Worm (Caenorhabditis elegans): ENCODE measurements around the gene glb-34.

glb-34 gene

DNA sequence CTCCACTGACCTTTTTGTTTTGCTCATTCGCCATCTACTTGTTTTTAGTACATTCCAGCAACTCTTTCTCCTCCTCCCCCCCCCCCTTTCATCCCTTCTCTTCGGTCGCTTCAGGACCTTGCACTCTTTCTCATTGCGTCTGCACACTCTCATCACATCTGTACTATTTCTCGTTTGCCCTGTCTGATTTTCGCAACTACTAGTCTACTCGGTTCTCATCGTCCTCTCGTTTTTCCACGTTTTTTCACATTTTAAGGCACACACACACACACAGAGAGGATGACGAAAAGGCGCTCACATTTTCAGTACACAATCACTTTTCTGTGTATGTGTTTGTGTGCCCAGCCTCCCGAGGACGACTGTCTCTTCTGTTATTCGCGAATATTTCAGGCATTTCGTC is 48.0 kb upstream of the glb-34 start (continued):
- peak; percentile 68 for TF ChIP-seq hlh-11 (tag; optimal IDR thresholded peaks at IDR 0.05)
- TF ChIP-seq unc-39 (tag; optimal IDR thresholded peaks at IDR 0.05) = no peak
- no peak for TF ChIP-seq ceh-44 (GFP tag; IDR thresholded peaks at IDR 0.05)
- TF ChIP-seq ceh-82 (tag; optimal IDR thresholded peaks at IDR 0.05) = no peak
- TF ChIP-seq ceh-62 (tag; optimal IDR thresholded peaks at IDR 0.05) = no peak
- no peak for TF ChIP-seq nhr-25 (tag; optimal IDR thresholded peaks at IDR 0.05; ENCODE audit: borderline replicate concordance, insufficient read depth)
- TF ChIP-seq aly-2 (tag; optimal IDR thresholded peaks at IDR 0.05) = no peak
- TF ChIP-seq snpc-4 (tag; optimal IDR thresholded peaks at IDR 0.05) = no peak
- peak; percentile 35 for TF ChIP-seq mes-2 (tag; optimal IDR thresholded peaks at IDR 0.05; ENCODE audit: poor library complexity, severe bottlenecking)
- TF ChIP-seq zip-2 (tag; optimal IDR thresholded peaks at IDR 0.05) = no peak
- TF ChIP-seq hif-1 (tag; optimal IDR thresholded peaks at IDR 0.05) = peak in 1 of 2 experiments; percentile 41
- TF ChIP-seq tag-97 (GFP tag; IDR thresholded peaks at IDR 0.05) = no peak
- TF ChIP-seq mdl-1 (tag; optimal IDR thresholded peaks at IDR 0.05) = peak; percentile 15 to 76
- no peak for TF ChIP-seq tra-1 (GFP tag; IDR thresholded peaks at IDR 0.05)
- TF ChIP-seq ztf-11 (tag; optimal IDR thresholded peaks at IDR 0.05) = no peak
- TF ChIP-seq hmg-1.1 (GFP tag; IDR thresholded peaks at IDR 0.05) = peak; percentile 68
- TF ChIP-seq ZK546.5 (tag; optimal IDR thresholded peaks at IDR 0.05) = no peak
- TF ChIP-seq spr-3 (GFP tag; optimal IDR thresholded peaks at IDR 0.05) = no peak
- peak; percentile 74 for TF ChIP-seq nhr-11 (tag; optimal IDR thresholded peaks at IDR 0.05)
- peak in 1 of 2 experiments; percentile 87 for TF ChIP-seq daf-16 (GFP tag; optimal IDR thresholded peaks at IDR 0.05)
- TF ChIP-seq daf-16 (tag; optimal IDR thresholded peaks at IDR 0.05) = peak; percentile 84
- TF ChIP-seq cey-2 (tag; optimal IDR thresholded peaks at IDR 0.05; ENCODE audit: borderline replicate concordance, insufficient read depth) = no peak
- no peak for TF ChIP-seq nhr-42 (GFP tag; IDR thresholded peaks at IDR 0.05)
- TF ChIP-seq rbr-2 (tag; optimal IDR thresholded peaks at IDR 0.05) = peak; percentile 51
- peak; percentile 56 for TF ChIP-seq nhr-28 (tag; optimal IDR thresholded peaks at IDR 0.05)
- no peak for TF ChIP-seq mdt-29 (GFP tag; IDR thresholded peaks at IDR 0.05)
- peak; percentile 45 to 54 for TF ChIP-seq lsy-2 (tag; optimal IDR thresholded peaks at IDR 0.05)
- TF ChIP-seq lim-7 (GFP tag; IDR thresholded peaks at IDR 0.05) = no peak
- TF ChIP-seq nhr-10 (tag; optimal IDR thresholded peaks at IDR 0.05) = no peak
- peak; percentile 19 for TF ChIP-seq ztf-7 (tag; optimal IDR thresholded peaks at IDR 0.05)
- peak; percentile 70 for TF ChIP-seq hlh-30 (tag; optimal IDR thresholded peaks at IDR 0.05; ENCODE audit: insufficient read depth)
- no peak for TF ChIP-seq F10B5.3 (tag; optimal IDR thresholded peaks at IDR 0.05)
- TF ChIP-seq nhr-6 (tag; optimal IDR thresholded peaks at IDR 0.05) = peak; percentile 11
- no peak for TF ChIP-seq F26F4.8 (GFP tag; conservative IDR thresholded peaks at IDR 0.05)
- no peak for TF ChIP-seq set-16 (GFP tag; IDR thresholded peaks at IDR 0.05)
- TF ChIP-seq nhr-41 (GFP tag; IDR thresholded peaks at IDR 0.05) = no peak
- TF ChIP-seq lin-13 (GFP tag; optimal IDR thresholded peaks at IDR 0.05) = no peak
- TF ChIP-seq lin-1 (GFP tag; IDR thresholded peaks at IDR 0.05) = no peak
- TF ChIP-seq Y75B8A.6 (GFP tag; IDR thresholded peaks at IDR 0.05) = no peak
- TF ChIP-seq php-3 (GFP tag; IDR thresholded peaks at IDR 0.05) = no peak
- peak in 1 of 2 experiments; percentile 93 for TF ChIP-seq unc-62 (GFP tag; optimal IDR thresholded peaks at IDR 0.05 in 1 of 2)
- no peak for TF ChIP-seq unc-62 (tag; optimal IDR thresholded peaks at IDR 0.05)
- no peak for TF ChIP-seq pha-4 (GFP tag; IDR thresholded peaks at IDR 0.05)
- TF ChIP-seq pha-4 (tag; optimal IDR thresholded peaks at IDR 0.05) = peak; percentile 13
- no peak for TF ChIP-seq daf-8 (GFP tag; IDR thresholded peaks at IDR 0.05)
- peak; percentile 60 for TF ChIP-seq dve-1 (tag; optimal IDR thresholded peaks at IDR 0.05; ENCODE audit: insufficient read depth)
- peak; percentile 16 for TF ChIP-seq pqm-1 (tag; optimal IDR thresholded peaks at IDR 0.05)
- TF ChIP-seq Y5F2A.4 (GFP tag; optimal IDR thresholded peaks at IDR 0.05) = no peak
- 0 out of 2 replicates have a peak, but pooled peaks have one; percentile 14 for TF ChIP-seq vab-7 (GFP tag; IDR thresholded peaks at IDR 0.05)
- TF ChIP-seq jun-1 (tag; optimal IDR thresholded peaks at IDR 0.05) = no peak
- TF ChIP-seq nhr-77 (tag; optimal IDR thresholded peaks at IDR 0.05) = no peak
- peak; percentile 22 for TF ChIP-seq ama-1 (optimal IDR thresholded peaks at IDR 0.05)
- TF ChIP-seq lin-39 (tag; optimal IDR thresholded peaks at IDR 0.05) = no peak
